Fruit fly (Drosophila melanogaster): ENCODE data around the gene CG6428.

Gene CG6428

DNA sequence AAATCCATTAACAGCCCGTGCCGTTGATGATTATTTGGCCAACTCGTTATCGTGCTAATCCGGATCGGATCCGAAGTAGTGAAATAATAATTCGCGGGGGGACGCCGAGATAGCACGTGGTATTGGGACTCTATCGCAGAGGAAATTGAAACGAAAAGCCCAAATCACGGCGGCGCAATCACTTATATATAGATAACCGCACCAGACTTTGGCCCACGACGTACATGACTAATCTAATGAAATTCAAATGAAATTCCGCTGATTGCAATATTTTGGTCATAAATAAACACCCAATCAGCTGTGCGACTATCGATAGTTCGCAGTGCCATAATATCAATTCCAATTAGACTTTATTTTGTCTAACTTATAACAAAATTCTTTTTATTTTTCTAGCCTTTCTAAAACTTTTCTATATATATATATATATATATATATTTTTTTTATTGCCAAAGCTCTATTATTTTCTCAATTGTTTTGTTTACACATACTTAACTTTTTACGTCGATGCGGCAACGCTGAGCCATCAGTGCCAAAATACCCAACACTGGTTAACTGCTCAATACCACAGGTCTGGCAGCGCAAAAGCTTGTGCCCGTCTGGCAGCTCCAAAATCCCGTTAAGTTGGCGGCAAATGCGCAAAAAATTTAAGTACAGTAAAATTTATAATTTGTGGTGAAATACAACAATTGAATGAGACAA is at the start of gene CG6428 (continued):
- TF ChIP-seq Adf1 (GFP tag; IDR thresholded peaks at IDR 0.05) (no peak; the same call in 1 of the 2 replicates), CG3995 (GFP tag; optimal IDR thresholded peaks at IDR 0.05) (no peak), Lpt (GFP tag; optimal IDR thresholded peaks at IDR 0.05) (no peak), Xbp1 (GFP tag; optimal IDR thresholded peaks at IDR 0.05) (peak; percentile 66), Antp (GFP tag; optimal IDR thresholded peaks at IDR 0.05) (peak; percentile 44), Jarid2 (GFP tag; optimal IDR thresholded peaks at IDR 0.05) (no peak), CG1647 (GFP tag; optimal IDR thresholded peaks at IDR 0.05) (peak; percentile 20), unc-4 (GFP tag; IDR thresholded peaks at IDR 0.05; ENCODE audit: partially characterized antibody) (peak; percentile 71), HmgD (GFP tag; optimal IDR thresholded peaks at IDR 0.05) (no peak), Dfd (GFP tag; optimal IDR thresholded peaks at IDR 0.05) (no peak), fd96Cb (tag; optimal IDR thresholded peaks at IDR 0.05) (no peak), stc (GFP tag; IDR thresholded peaks at IDR 0.05) (no peak), Hr51 (GFP tag; optimal IDR thresholded peaks at IDR 0.05) (peak in 1 of 2 experiments; percentile 15), Oaz (GFP tag; IDR thresholded peaks at IDR 0.05) (no peak), pum (GFP tag; optimal IDR thresholded peaks at IDR 0.05) (peak; percentile 25), CG1024 (GFP tag; IDR thresholded peaks at IDR 0.05) (no peak), eyg (GFP tag; optimal IDR thresholded peaks at IDR 0.05) (no peak), shn (GFP tag; optimal IDR thresholded peaks at IDR 0.05) (no peak), wor (GFP tag; IDR thresholded peaks at IDR 0.05) (no peak), CG31388 (GFP tag; optimal IDR thresholded peaks at IDR 0.05) (no peak), NFAT (GFP tag; IDR thresholded peaks at IDR 0.05) (peak; percentile 24; the same call in 1 of the 2 replicates), CG10274 (GFP tag; optimal IDR thresholded peaks at IDR 0.05) (no peak), TFAM (GFP tag; optimal IDR thresholded peaks at IDR 0.05) (no peak), CG14710 (tag; optimal IDR thresholded peaks at IDR 0.05) (peak; percentile 65), CG4707 (GFP tag; optimal IDR thresholded peaks at IDR 0.05) (no peak), dm (GFP tag; optimal IDR thresholded peaks at IDR 0.05) (no peak), CG8359 (GFP tag; optimal IDR thresholded peaks at IDR 0.05; ENCODE audit: borderline replicate concordance) (no peak), chif (GFP tag; optimal IDR thresholded peaks at IDR 0.05) (peak in 1 of 2 experiments; percentile 9), Dek (tag; optimal IDR thresholded peaks at IDR 0.05) (peak; percentile 17), slou (GFP tag; optimal IDR thresholded peaks at IDR 0.05) (no peak), CG12942 (GFP tag; optimal IDR thresholded peaks at IDR 0.05) (peak; percentile 42), row (GFP tag; IDR thresholded peaks at IDR 0.05) (peak; percentile 54; the same call in 2 of the 3 replicates), Abd-B (GFP tag; optimal IDR thresholded peaks at IDR 0.05) (peak; percentile 8), lab (GFP tag; optimal IDR thresholded peaks at IDR 0.05) (peak; percentile 60), CG7357 (GFP tag; IDR thresholded peaks at IDR 0.05) (no peak), CG6683 (GFP tag; optimal IDR thresholded peaks at IDR 0.05) (no peak), Meics (GFP tag; optimal IDR thresholded peaks at IDR 0.05) (peak; percentile 20), Myb (GFP tag; optimal IDR thresholded peaks at IDR 0.05) (peak; percentile 87), ftz-f1 (GFP tag; optimal IDR thresholded peaks at IDR 0.05) (no peak), bowl (GFP tag; IDR thresholded peaks at IDR 0.05) (no peak), Atf3 (GFP tag; optimal IDR thresholded peaks at IDR 0.05) (no peak), CG3065 (GFP tag; optimal IDR thresholded peaks at IDR 0.05) (no peak), grau (tag; optimal IDR thresholded peaks at IDR 0.05) (peak; percentile 28), tap (tag; optimal IDR thresholded peaks at IDR 0.05) (no peak), dpn (GFP tag; optimal IDR thresholded peaks at IDR 0.05) (peak; percentile 17 to 29), ab (GFP tag; optimal IDR thresholded peaks at IDR 0.05) (no peak), exex (tag; optimal IDR thresholded peaks at IDR 0.05) (peak; percentile 90), fd102C (GFP tag; optimal IDR thresholded peaks at IDR 0.05) (no peak), Rfx (GFP tag; IDR thresholded peaks at IDR 0.05) (peak; percentile 72; the same call in 1 of the 2 replicates), CG15696 (tag; optimal IDR thresholded peaks at IDR 0.05) (peak; percentile 13)
